Worm (Caenorhabditis elegans): ENCODE data around the gene Y46C8AM.1.

DNA sequence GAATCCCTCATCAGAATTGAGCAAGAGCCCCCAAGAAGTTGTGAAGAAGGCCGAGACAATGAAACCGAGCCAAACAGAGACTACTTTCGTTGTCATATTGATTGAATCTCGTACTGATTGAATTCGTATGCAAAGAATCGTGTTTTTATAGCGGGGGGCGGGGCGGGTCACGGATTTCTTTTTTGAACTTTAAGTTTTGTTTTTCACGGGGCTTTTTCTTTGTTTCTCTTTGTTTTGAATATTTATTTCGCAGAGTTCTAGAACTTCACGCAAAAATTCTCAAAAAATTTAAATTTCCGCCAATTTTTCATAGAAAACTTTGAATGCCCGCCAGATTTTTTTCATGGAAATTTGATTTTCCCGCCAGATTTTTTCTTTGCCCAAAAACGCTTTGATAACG lies 6.6 kb upstream of the Y46C8AM.1 start, which contains the start of gene clec-73:
- TF ChIP-seq unc-39 (tag; optimal IDR thresholded peaks at IDR 0.05) (no peak), nhr-77 (tag; optimal IDR thresholded peaks at IDR 0.05) (no peak), ztf-4 (tag; optimal IDR thresholded peaks at IDR 0.05) (no peak), nhr-23 (tag; optimal IDR thresholded peaks at IDR 0.05) (no peak), aly-2 (tag; optimal IDR thresholded peaks at IDR 0.05) (no peak), daf-12 (tag; optimal IDR thresholded peaks at IDR 0.05) (no peak), unc-62 (GFP tag; optimal IDR thresholded peaks at IDR 0.05) (no peak), ceh-16 (tag; optimal IDR thresholded peaks at IDR 0.05) (no peak), ztf-11 (tag; optimal IDR thresholded peaks at IDR 0.05) (no peak), lin-15B (tag; optimal IDR thresholded peaks at IDR 0.05) (no peak), nfya-1 (tag; optimal IDR thresholded peaks at IDR 0.05; ENCODE audit: insufficient read depth) (no peak), nhr-76 (tag; optimal IDR thresholded peaks at IDR 0.05) (no peak), ceh-9 (tag; optimal IDR thresholded peaks at IDR 0.05) (no peak), egl-27 (tag; optimal IDR thresholded peaks at IDR 0.05) (no peak)

Measured in whole organism, L3 larva.